Fruit fly (Drosophila melanogaster) whole organism, pupa: Measurements from ENCODE around the gene Peritrophin-15a.

ENCODE experiments used
- CG10348 ChIP-seq: fragments of 200-800 bp; sonication (Bioruptor generic); IDR thresholded peaks from 2 replicates; pipeline ENCODE4 v1.3.6; 2022; ENCODE audit warnings: missing biosample characterization, missing genetic modification characterization
- CG12605 ChIP-seq: fragments of 200-800 bp; sonication (Bioruptor generic); IDR thresholded peaks from 2 replicates; pipeline ENCODE4 v1.3.6; 2022; ENCODE audit warnings: missing biosample characterization, missing genetic modification characterization
- CG14655 ChIP-seq: fragments of 200-800 bp; sonication (Bioruptor generic); optimal IDR thresholded peaks from 3 replicates; lab custom pipeline; 2017; ENCODE audit warnings: mild to moderate bottlenecking, missing biosample characterization, missing genetic modification reagents, missing genetic modification characterization
- CG17806 ChIP-seq: fragments of 200-800 bp; sonication (Bioruptor generic); optimal IDR thresholded peaks from 2 replicates; lab custom pipeline; 2018; ENCODE audit warnings: missing biosample characterization, mild to moderate bottlenecking, missing genetic modification characterization, moderate library complexity
- CG34367 ChIP-seq: fragments of 200-800 bp; sonication (Bioruptor generic); optimal IDR thresholded peaks from 2 replicates; lab custom pipeline; 2018; ENCODE audit warnings: missing biosample characterization, mild to moderate bottlenecking, missing genetic modification characterization
- CG4496 ChIP-seq: fragments of 200-800 bp; sonication (Bioruptor generic); IDR thresholded peaks from 3 replicates; pipeline ENCODE4 v1.3.6; 2022; ENCODE audit warnings: missing biosample characterization, missing genetic modification characterization
- CG8159 ChIP-seq: fragments of 200-800 bp; sonication (Bioruptor generic); optimal IDR thresholded peaks from 3 replicates; lab custom pipeline; 2018; ENCODE audit warnings: missing biosample characterization, mild to moderate bottlenecking, missing genetic modification characterization, moderate library complexity
- CG8301 ChIP-seq: fragments of 200-800 bp; sonication (Bioruptor generic); optimal IDR thresholded peaks from 2 replicates; lab custom pipeline; 2018; ENCODE audit warnings: missing biosample characterization, mild to moderate bottlenecking, missing genetic modification characterization
- EcR ChIP-seq: fragments of 200-800 bp; sonication (Bioruptor generic); optimal IDR thresholded peaks from 3 replicates; lab custom pipeline; 2019; ENCODE audit warnings: missing biosample characterization, missing genetic modification characterization, mild to moderate bottlenecking, moderate library complexity, missing genetic modification reagents
- Ets98B ChIP-seq: fragments of 200-800 bp; sonication (Bioruptor generic); IDR thresholded peaks from 2 replicates; pipeline ENCODE4 v1.3.6; 2022; ENCODE audit warnings: missing biosample characterization, missing genetic modification characterization
- gl ChIP-seq: fragments of 200-800 bp; sonication (Bioruptor generic); optimal IDR thresholded peaks from 2 replicates; lab custom pipeline; 2018; ENCODE audit warnings: missing biosample characterization, mild to moderate bottlenecking, missing genetic modification characterization
- rn ChIP-seq: fragments of 200-800 bp; sonication (Bioruptor generic); IDR thresholded peaks from 2 replicates; pipeline ENCODE4 v1.3.6; 2022; ENCODE audit warnings: missing biosample characterization, missing genetic modification characterization

DNA sequence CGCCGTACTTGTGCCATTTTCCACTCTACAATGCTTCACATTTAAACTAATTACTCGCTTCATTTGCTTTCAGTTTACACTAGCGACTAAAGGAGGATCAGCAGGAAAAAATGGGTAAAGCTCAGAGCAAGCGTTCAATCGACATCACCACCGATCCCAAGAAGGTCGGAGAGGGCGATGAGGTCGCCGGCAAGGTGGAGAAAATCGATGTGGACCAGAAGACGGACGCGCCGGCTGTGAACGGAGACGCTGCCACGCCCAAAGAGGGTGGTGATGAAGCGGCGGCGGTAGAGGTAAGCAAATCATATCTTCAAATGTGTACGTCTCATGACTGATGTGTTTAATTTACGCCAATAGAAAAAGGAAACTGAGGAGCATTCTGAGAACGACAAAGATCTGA lies 30.9 kb upstream of the Peritrophin-15a start:
- no peak for TF ChIP-seq Ets98B (GFP tag; lab: Robert Waterston, UW)
- no peak for TF ChIP-seq CG8159 (tag; lab: Kevin White, UChicago)
- TF ChIP-seq CG8301 (tag; lab: Kevin White, UChicago) = no peak
- no peak for TF ChIP-seq rn
- no peak for TF ChIP-seq EcR
- TF ChIP-seq CG34367 (tag; lab: Kevin White, UChicago) = no peak
- no peak for TF ChIP-seq CG17806 (tag; lab: Kevin White, UChicago)
- TF ChIP-seq gl (tag; lab: Kevin White, UChicago) = no peak
- TF ChIP-seq CG10348 (GFP tag; lab: Robert Waterston, UW) = no peak
- no peak for TF ChIP-seq CG4496 (GFP tag; lab: Robert Waterston, UW)
- TF ChIP-seq CG14655 = no peak
- no peak for TF ChIP-seq CG12605 (GFP tag; lab: Robert Waterston, UW)
